Worm (Caenorhabditis elegans) whole organism, L4/young adult: ENCODE results near the gene sec-15.

Experiments used
- W03F9.2 ChIP-seq: fragments of 150-350 bp; optimal IDR thresholded peaks from 2 replicates; lab custom pipeline; 2014; ENCODE audit warnings: missing biosample characterization, missing genetic modification characterization
- him-1 ChIP-seq: sonication (generic microtip); optimal IDR thresholded peaks from 2 replicates; lab custom pipeline; 2016; ENCODE audit warnings: missing genotype, missing genetic modification reagents, missing genetic modification characterization, missing compliant biosample characterization

ce11 chrX:8790093-8790492 lies 45.4 kb downstream of the sec-15 start:
- TF ChIP-seq him-1 (no peak), W03F9.2 (tag; lab: Kevin White, UChicago) (no peak)
